Fruit fly (Drosophila melanogaster) whole organism, embryonic: ENCODE data around the gene CG32369.
A peak's percentile ranks its signal among the peaks of the same experiment; 100 is the strongest.

ENCODE experiments used
- Abd-B ChIP-seq: fragments of 200-800 bp; sonication (Bioruptor generic); optimal IDR thresholded peaks from 2 replicates; lab custom pipeline; 2018; ENCODE audit warnings: missing biosample characterization, mild to moderate bottlenecking, missing genetic modification characterization, moderate library complexity
- Atf-2 ChIP-seq: fragments of 200-800 bp; sonication (Bioruptor generic); optimal IDR thresholded peaks from 2 replicates; lab custom pipeline; 2016; ENCODE audit warnings: missing biosample characterization, missing genetic modification characterization
- CG10431 ChIP-seq: fragments of 200-800 bp; sonication (Bioruptor generic); optimal IDR thresholded peaks from 3 replicates; lab custom pipeline; 2018; ENCODE audit warnings: missing biosample characterization, mild to moderate bottlenecking, missing genetic modification characterization
- CG10565 ChIP-seq: fragments of 200-800 bp; sonication (Bioruptor generic); optimal IDR thresholded peaks from 3 replicates; lab custom pipeline; 2016; ENCODE audit warnings: missing biosample characterization, mild to moderate bottlenecking, missing genetic modification characterization
- CG13296 ChIP-seq: fragments of 200-800 bp; sonication (Bioruptor generic); optimal IDR thresholded peaks from 3 replicates; lab custom pipeline; 2018; ENCODE audit warnings: missing biosample characterization, mild to moderate bottlenecking, missing genetic modification characterization
- CG15601 ChIP-seq: fragments of 200-800 bp; sonication (Bioruptor generic); optimal IDR thresholded peaks from 3 replicates; lab custom pipeline; 2019; ENCODE audit warnings: missing biosample characterization, mild to moderate bottlenecking, missing genetic modification characterization, moderate library complexity
- CG31388 ChIP-seq: fragments of 200-800 bp; sonication (Bioruptor generic); optimal IDR thresholded peaks from 2 replicates; lab custom pipeline; 2016; ENCODE audit warnings: missing biosample characterization, missing genetic modification characterization
- CG3995 ChIP-seq: fragments of 200-800 bp; sonication (Bioruptor generic); optimal IDR thresholded peaks from 3 replicates; lab custom pipeline; 2016; ENCODE audit warnings: missing biosample characterization, missing genetic modification characterization
- CG4854 ChIP-seq: fragments of 200-800 bp; sonication (Bioruptor generic); optimal IDR thresholded peaks from 2 replicates; lab custom pipeline; 2016; ENCODE audit warnings: missing biosample characterization, missing genetic modification characterization, inconsistent platforms
- CG6254 ChIP-seq: fragments of 200-800 bp; sonication (Bioruptor generic); optimal IDR thresholded peaks from 3 replicates; lab custom pipeline; 2017; ENCODE audit warnings: mild to moderate bottlenecking, missing biosample characterization, missing genetic modification reagents, missing genetic modification characterization
- CG8944 ChIP-seq: fragments of 200-800 bp; sonication (Bioruptor generic); optimal IDR thresholded peaks from 3 replicates; lab custom pipeline; 2016; ENCODE audit warnings: missing biosample characterization, missing genetic modification characterization
- CG9932 ChIP-seq: fragments of 200-800 bp; sonication (Bioruptor generic); IDR thresholded peaks from 2 replicates; pipeline ENCODE4 v1.3.6; 2022; ENCODE audit warnings: missing biosample characterization, missing genetic modification characterization
- D19A ChIP-seq: fragments of 200-800 bp; optimal IDR thresholded peaks from 3 replicates; lab custom pipeline; 2019; ENCODE audit warnings: missing biosample characterization, mild to moderate bottlenecking, missing genetic modification characterization, moderate library complexity
- HmgZ ChIP-seq: fragments of 200-800 bp; sonication (Bioruptor generic); optimal IDR thresholded peaks from 2 replicates; lab custom pipeline; 2018; ENCODE audit warnings: missing biosample characterization, mild to moderate bottlenecking, missing genetic modification characterization
- Hmx ChIP-seq: fragments of 200-800 bp; sonication (Bioruptor generic); optimal IDR thresholded peaks from 2 replicates; lab custom pipeline; 2016; ENCODE audit warnings: missing biosample characterization, missing genetic modification characterization
- Mrtf ChIP-seq: fragments of 200-800 bp; sonication (Bioruptor generic); IDR thresholded peaks from 3 replicates; pipeline ENCODE4 v1.3.6; 2022; ENCODE audit warnings: missing biosample characterization, missing genetic modification characterization
- Poxn ChIP-seq: fragments of 200-800 bp; sonication (Bioruptor generic); IDR thresholded peaks from 2 replicates; pipeline ENCODE4 v1.3.6; 2022; ENCODE audit warnings: missing biosample characterization, missing genetic modification characterization
- Scr ChIP-seq: fragments of 200-800 bp; sonication (Bioruptor generic); IDR thresholded peaks from 2 replicates; pipeline ENCODE4 v1.3.6; 2022; ENCODE audit warnings: missing biosample characterization, missing genetic modification characterization; ENCODE audit not compliant: partially characterized antibody
- Taf1 ChIP-seq: fragments of 200-800 bp; sonication (Bioruptor generic); IDR thresholded peaks from 2 replicates; pipeline ENCODE4 v1.3.6; 2022; ENCODE audit warnings: missing biosample characterization, missing genetic modification characterization
- Vsx1 ChIP-seq: fragments of 200-800 bp; sonication (Bioruptor generic); optimal IDR thresholded peaks from 2 replicates; lab custom pipeline; 2017; ENCODE audit warnings: missing biosample characterization, mild to moderate bottlenecking, missing genetic modification characterization, missing genetic modification reagents
- Xrp1 ChIP-seq: fragments of 200-800 bp; sonication (Bioruptor generic); IDR thresholded peaks from 2 replicates; pipeline ENCODE4 v1.3.6; 2022; ENCODE audit warnings: missing biosample characterization, missing genetic modification characterization
- bbx ChIP-seq: fragments of 200-800 bp; sonication (Bioruptor generic); IDR thresholded peaks from 2 replicates; pipeline ENCODE4 v1.3.6; 2022; ENCODE audit warnings: missing biosample characterization, missing genetic modification characterization; ENCODE audit not compliant: partially characterized antibody
- bigmax ChIP-seq: fragments of 200-800 bp; sonication (Bioruptor generic); optimal IDR thresholded peaks from 2 replicates; lab custom pipeline; 2018; ENCODE audit warnings: missing biosample characterization, mild to moderate bottlenecking, missing genetic modification characterization
- cas ChIP-seq: fragments of 200-800 bp; sonication (Bioruptor generic); IDR thresholded peaks from 2 replicates; pipeline ENCODE4 v1.3.6; 2022; ENCODE audit warnings: missing biosample characterization, missing genetic modification characterization
- chn ChIP-seq: fragments of 200-800 bp; sonication (Bioruptor generic); optimal IDR thresholded peaks from 2 replicates; lab custom pipeline; 2016; ENCODE audit warnings: missing biosample characterization, missing genetic modification characterization
- corto ChIP-seq: fragments of 200-800 bp; sonication (Bioruptor generic); optimal IDR thresholded peaks from 2 replicates; lab custom pipeline; 2016; ENCODE audit warnings: missing biosample characterization, mild to moderate bottlenecking, missing genetic modification characterization, moderate library complexity
- dan ChIP-seq: fragments of 200-800 bp; sonication (Bioruptor generic); IDR thresholded peaks from 2 replicates; pipeline ENCODE4 v1.3.6; 2022; ENCODE audit warnings: missing biosample characterization, missing genetic modification characterization
- fd102C ChIP-seq: fragments of 200-800 bp; sonication (Bioruptor generic); optimal IDR thresholded peaks from 2 replicates; lab custom pipeline; 2018; ENCODE audit warnings: missing biosample characterization, mild to moderate bottlenecking, missing genetic modification characterization, moderate library complexity
- ftz-f1 ChIP-seq: fragments of 200-800 bp; sonication (Bioruptor generic); optimal IDR thresholded peaks from 2 replicates; lab custom pipeline; 2016; ENCODE audit warnings: missing biosample characterization, missing genetic modification characterization
- gce ChIP-seq: fragments of 200-800 bp; sonication (Bioruptor generic); IDR thresholded peaks from 3 replicates; pipeline ENCODE4 v1.3.6; 2022; ENCODE audit warnings: missing biosample characterization, missing genetic modification characterization
- gcm2 ChIP-seq: fragments of 200-800 bp; sonication (Bioruptor generic); optimal IDR thresholded peaks from 2 replicates; lab custom pipeline; 2016; ENCODE audit warnings: missing biosample characterization, missing genetic modification characterization
- hkb ChIP-seq, 2 experiments: fragments of 200-800 bp in 1 of 2; fragments of >200 bp in 1 of 2; sonication (Bioruptor generic) in 1 of 2; IDR thresholded peaks in 1 of 2; optimal IDR thresholded peaks in 1 of 2; 2 replicates each; pipeline versions ENCODE4 v1.3.6 to Lab custom; 2017 to 2022; ENCODE audit warnings: missing biosample characterization in 1 of 2, missing genetic modification characterization in 1 of 2
- inv ChIP-seq: fragments of 200-800 bp; sonication (Bioruptor generic); IDR thresholded peaks from 2 replicates; pipeline ENCODE4 v1.3.6; 2022; ENCODE audit warnings: missing biosample characterization, missing genetic modification characterization; ENCODE audit not compliant: partially characterized antibody
- jigr1 ChIP-seq: fragments of 200-800 bp; sonication (Bioruptor generic); IDR thresholded peaks from 3 replicates; pipeline ENCODE4 v1.3.6; 2022; ENCODE audit warnings: missing biosample characterization, missing genetic modification characterization
- jing ChIP-seq: fragments of 200-800 bp; sonication (Bioruptor generic); optimal IDR thresholded peaks from 2 replicates; lab custom pipeline; 2018; ENCODE audit warnings: missing biosample characterization, mild to moderate bottlenecking, missing genetic modification characterization
- ken ChIP-seq: fragments of 200-800 bp; sonication (Bioruptor generic); IDR thresholded peaks from 3 replicates; pipeline ENCODE4 v1.3.6; 2022; ENCODE audit warnings: missing biosample characterization, missing genetic modification characterization
- lbe ChIP-seq: fragments of 200-800 bp; sonication (Bioruptor generic); optimal IDR thresholded peaks from 2 replicates; lab custom pipeline; 2016; ENCODE audit warnings: missing biosample characterization, mild to moderate bottlenecking, missing genetic modification characterization
- lilli ChIP-seq: fragments of 200-800 bp; sonication (Bioruptor generic); optimal IDR thresholded peaks from 3 replicates; lab custom pipeline; 2016; ENCODE audit warnings: missing biosample characterization, missing genetic modification characterization
- pan ChIP-seq, 4 experiments: fragments of >200 bp in 3 of 4; fragments of 200-800 bp in 1 of 4; sonication (Bioruptor generic) in 1 of 4; optimal IDR thresholded peaks in 3 of 4; IDR thresholded peaks in 1 of 4; 2 replicates each; pipeline versions ENCODE4 v1.3.6 to Lab custom; 2017 to 2022; ENCODE audit warnings: missing biosample characterization in 2 of 4, missing genetic modification characterization in 2 of 4, mixed read lengths in 1 of 4
- ro ChIP-seq: fragments of 200-800 bp; sonication (Bioruptor generic); IDR thresholded peaks from 2 replicates; pipeline ENCODE4 v1.3.6; 2022; ENCODE audit warnings: missing biosample characterization, missing genetic modification characterization
- sens-2 ChIP-seq: fragments of 200-800 bp; sonication (Bioruptor generic); IDR thresholded peaks from 2 replicates; pipeline ENCODE4 v1.3.6; 2022; ENCODE audit warnings: missing biosample characterization, missing genetic modification characterization
- slp2 ChIP-seq: fragments of 200-800 bp; sonication (Bioruptor generic); optimal IDR thresholded peaks from 2 replicates; lab custom pipeline; 2016; ENCODE audit warnings: missing biosample characterization, missing genetic modification characterization
- sr ChIP-seq: fragments of 200-800 bp; sonication (Bioruptor generic); IDR thresholded peaks from 3 replicates; pipeline ENCODE4 v1.3.6; 2022; ENCODE audit warnings: missing biosample characterization, missing genetic modification characterization
- sug ChIP-seq: fragments of 200-800 bp; optimal IDR thresholded peaks from 2 replicates; lab custom pipeline; 2019; ENCODE audit warnings: missing biosample characterization, mild to moderate bottlenecking, missing genetic modification characterization, moderate library complexity
- tap ChIP-seq: fragments of 200-800 bp; optimal IDR thresholded peaks from 3 replicates; lab custom pipeline; 2019; ENCODE audit warnings: missing biosample characterization, mild to moderate bottlenecking, missing genetic modification characterization, moderate library complexity
- tup ChIP-seq: fragments of 200-800 bp; sonication (Bioruptor generic); optimal IDR thresholded peaks from 2 replicates; lab custom pipeline; 2016; ENCODE audit warnings: missing biosample characterization, mild to moderate bottlenecking, missing genetic modification characterization, moderate library complexity
- zf30C ChIP-seq: fragments of 200-800 bp; sonication (Bioruptor generic); optimal IDR thresholded peaks from 3 replicates; lab custom pipeline; 2018; ENCODE audit warnings: missing biosample characterization, mild to moderate bottlenecking, missing genetic modification characterization
- zfh2 ChIP-seq: fragments of 200-800 bp; sonication (Bioruptor generic); optimal IDR thresholded peaks from 2 replicates; lab custom pipeline; 2016; ENCODE audit warnings: missing biosample characterization, missing genetic modification characterization

CG32369 gene

dm6 chr3L:7855778-7856625, 46.4 kb upstream of the CG32369 start (continued):
- TF ChIP-seq cas (no peak), sug (tag; lab: Kevin White, UChicago) (peak; percentile 35), tap (tag; lab: Kevin White, UChicago) (peak; percentile 53), lilli (GFP tag; lab: Kevin White, UChicago) (peak; percentile 65), bbx (GFP tag; lab: Robert Waterston, UW) (no peak), CG13296 (GFP tag; lab: Kevin White, UChicago) (peak; percentile 85), gce (GFP tag; lab: Robert Waterston, UW) (no peak), sens-2 (GFP tag; lab: Robert Waterston, UW) (no peak), Abd-B (GFP tag; lab: Kevin White, UChicago) (peak; percentile 32), CG6254 (GFP tag; lab: Kevin White, UChicago) (peak; percentile 62), zfh2 (GFP tag; lab: Kevin White, UChicago) (peak; percentile 28), sr (GFP tag; lab: Robert Waterston, UW) (no peak), Hmx (GFP tag; lab: Kevin White, UChicago) (no peak), CG3995 (GFP tag; lab: Kevin White, UChicago) (peak; percentile 7), CG10431 (no peak), inv (no peak), CG15601 (peak; percentile 71), Atf-2 (no peak), Xrp1 (GFP tag; lab: Robert Waterston, UW) (peak; percentile 76), CG8944 (GFP tag; lab: Kevin White, UChicago) (no peak), Vsx1 (GFP tag; lab: Kevin White, UChicago) (peak; percentile 77), Poxn (GFP tag; lab: Robert Waterston, UW) (no peak), corto (no peak), dan (GFP tag; lab: Robert Waterston, UW) (no peak), ftz-f1 (GFP tag; lab: Kevin White, UChicago) (no peak), CG31388 (peak; percentile 17), zf30C (peak; percentile 62), tup (no peak), pan (optimal IDR thresholded peaks at IDR 0.05; lab: Kevin White, UChicago) (no peak), pan (GFP tag; optimal IDR thresholded peaks at IDR 0.05 in 1 of 2, IDR thresholded peaks at IDR 0.05 in 1 of 2) (peak in 1 of 2 experiments; percentile 82), chn (GFP tag; lab: Kevin White, UChicago) (no peak), jigr1 (GFP tag; lab: Robert Waterston, UW) (peak; percentile 54; the same call in 2 of the 3 replicates), Scr (GFP tag; lab: Robert Waterston, UW) (no peak), bigmax (GFP tag; lab: Kevin White, UChicago) (no peak), fd102C (GFP tag; lab: Kevin White, UChicago) (no peak), Taf1 (GFP tag; lab: Robert Waterston, UW) (peak; percentile 62), D19A (tag; lab: Kevin White, UChicago) (peak; percentile 38), Mrtf (GFP tag; lab: Robert Waterston, UW) (no peak; the same call in 2 of the 3 replicates), gcm2 (GFP tag; lab: Kevin White, UChicago) (no peak), hkb (optimal IDR thresholded peaks at IDR 0.05; lab: Kevin White, UChicago) (no peak), hkb (GFP tag; IDR thresholded peaks at IDR 0.05; lab: Robert Waterston, UW) (peak; percentile 44), CG4854 (GFP tag; lab: Kevin White, UChicago) (no peak), CG10565 (GFP tag; lab: Kevin White, UChicago) (peak; percentile 7), ken (GFP tag; lab: Robert Waterston, UW) (no peak), ro (GFP tag; lab: Robert Waterston, UW) (peak; percentile 69; the same call in 1 of the 2 replicates), jing (GFP tag; lab: Kevin White, UChicago) (no peak), slp2 (no peak), lbe (GFP tag; lab: Kevin White, UChicago) (no peak), CG9932 (GFP tag; lab: Robert Waterston, UW) (peak; percentile 82), HmgZ (tag; lab: Kevin White, UChicago) (no peak)
